Fruit fly (Drosophila melanogaster) whole organism, embryonic: Measurements from ENCODE around the gene CG8326.

ENCODE experiments used
- Asciz ChIP-seq: fragments of 200-800 bp; sonication (Bioruptor generic); optimal IDR thresholded peaks from 2 replicates; lab custom pipeline; 2017; ENCODE audit warnings: missing biosample characterization, mild to moderate bottlenecking, missing genetic modification characterization, missing genetic modification reagents
- Blimp-1 ChIP-seq: fragments of 200-800 bp; sonication (Bioruptor generic); optimal IDR thresholded peaks from 3 replicates; lab custom pipeline; 2018; ENCODE audit warnings: missing biosample characterization, missing genetic modification characterization, mild to moderate bottlenecking, moderate library complexity, missing genetic modification reagents
- CG11085 ChIP-seq: fragments of 200-800 bp; sonication (Bioruptor generic); IDR thresholded peaks from 2 replicates; pipeline ENCODE4 v1.3.6; 2022; ENCODE audit warnings: missing biosample characterization, missing genetic modification characterization
- CG11093 ChIP-seq: fragments of 200-800 bp; sonication (Bioruptor generic); IDR thresholded peaks from 3 replicates; pipeline ENCODE4 v1.3.6; 2022; ENCODE audit warnings: missing biosample characterization, missing genetic modification characterization
- CG13296 ChIP-seq: fragments of 200-800 bp; sonication (Bioruptor generic); optimal IDR thresholded peaks from 3 replicates; lab custom pipeline; 2018; ENCODE audit warnings: missing biosample characterization, mild to moderate bottlenecking, missing genetic modification characterization
- CG15479 ChIP-seq: fragments of 200-800 bp; sonication (Bioruptor generic); optimal IDR thresholded peaks from 3 replicates; lab custom pipeline; 2019; ENCODE audit warnings: missing biosample characterization, mild to moderate bottlenecking, missing genetic modification characterization, moderate library complexity
- CG17612 ChIP-seq: fragments of 200-800 bp; sonication (Bioruptor generic); IDR thresholded peaks from 2 replicates; pipeline ENCODE4 v1.3.6; 2022; ENCODE audit warnings: missing biosample characterization, missing genetic modification characterization
- CG17912 ChIP-seq: fragments of 200-800 bp; sonication (Bioruptor generic); optimal IDR thresholded peaks from 2 replicates; lab custom pipeline; 2018; ENCODE audit warnings: missing biosample characterization, mild to moderate bottlenecking, missing genetic modification characterization
- CG18599 ChIP-seq: fragments of 200-800 bp; sonication (Bioruptor generic); optimal IDR thresholded peaks from 3 replicates; lab custom pipeline; 2017; ENCODE audit warnings: missing biosample characterization, missing genetic modification characterization, mild to moderate bottlenecking, moderate library complexity, missing genetic modification reagents
- CG18619 ChIP-seq: fragments of 200-800 bp; sonication (Bioruptor generic); optimal IDR thresholded peaks from 3 replicates; lab custom pipeline; 2017; ENCODE audit warnings: missing biosample characterization, mild to moderate bottlenecking, missing genetic modification characterization
- CG2120 ChIP-seq: fragments of 200-800 bp; sonication (Bioruptor generic); optimal IDR thresholded peaks from 3 replicates; lab custom pipeline; 2016; ENCODE audit warnings: missing biosample characterization, missing genetic modification characterization
- CG2199 ChIP-seq: fragments of 200-800 bp; sonication (Bioruptor generic); IDR thresholded peaks from 3 replicates; pipeline ENCODE4 v1.3.6; 2022; ENCODE audit warnings: missing biosample characterization, missing genetic modification characterization
- CG30431 ChIP-seq: fragments of 200-800 bp; sonication (Bioruptor generic); optimal IDR thresholded peaks from 2 replicates; lab custom pipeline; 2017; ENCODE audit warnings: missing biosample characterization, missing genetic modification characterization
- CG32532 ChIP-seq: fragments of 200-800 bp; sonication (Bioruptor generic); IDR thresholded peaks from 2 replicates; pipeline ENCODE4 v1.3.6; 2022; ENCODE audit warnings: missing biosample characterization, missing genetic modification characterization
- CG32772 ChIP-seq: fragments of 200-800 bp; sonication (Bioruptor generic); IDR thresholded peaks from 2 replicates; pipeline ENCODE4 v1.3.6; 2022; ENCODE audit warnings: missing biosample characterization, missing genetic modification characterization
- CG3995 ChIP-seq: fragments of 200-800 bp; sonication (Bioruptor generic); optimal IDR thresholded peaks from 3 replicates; lab custom pipeline; 2016; ENCODE audit warnings: missing biosample characterization, missing genetic modification characterization
- CG42726 ChIP-seq: fragments of 200-800 bp; sonication (Bioruptor generic); IDR thresholded peaks from 2 replicates; pipeline ENCODE4 v1.3.6; 2022; ENCODE audit warnings: missing biosample characterization, missing genetic modification characterization; ENCODE audit not compliant: partially characterized antibody
- CG4328 ChIP-seq: fragments of 200-800 bp; sonication (Bioruptor generic); optimal IDR thresholded peaks from 3 replicates; lab custom pipeline; 2017; ENCODE audit warnings: missing biosample characterization, missing genetic modification reagents, missing genetic modification characterization
- CG5953 ChIP-seq: fragments of 200-800 bp; sonication (Bioruptor generic); IDR thresholded peaks from 2 replicates; pipeline ENCODE4 v1.3.6; 2022; ENCODE audit warnings: missing biosample characterization, missing genetic modification characterization
- CG6813 ChIP-seq: fragments of 200-800 bp; sonication (Bioruptor generic); optimal IDR thresholded peaks from 2 replicates; lab custom pipeline; 2017; ENCODE audit warnings: missing biosample characterization, missing genetic modification characterization, mild to moderate bottlenecking, moderate library complexity, missing genetic modification reagents
- CG9876 ChIP-seq: fragments of 200-800 bp; sonication (Bioruptor generic); optimal IDR thresholded peaks from 2 replicates; lab custom pipeline; 2016; ENCODE audit warnings: missing biosample characterization, missing genetic modification characterization
- CHES-1-like ChIP-seq: fragments of 200-800 bp; sonication (Bioruptor generic); optimal IDR thresholded peaks from 2 replicates; lab custom pipeline; 2016; ENCODE audit warnings: missing biosample characterization, missing genetic modification characterization
- GATAe ChIP-seq: fragments of 200-800 bp; sonication (Bioruptor generic); conservative IDR thresholded peaks from 2 replicates; pipeline ENCODE4 v1.3.6; 2022; ENCODE audit warnings: missing biosample characterization, missing genetic modification characterization
- Hey ChIP-seq: fragments of 200-800 bp; sonication (Bioruptor generic); optimal IDR thresholded peaks from 3 replicates; lab custom pipeline; 2018; ENCODE audit warnings: missing biosample characterization, mild to moderate bottlenecking, missing genetic modification characterization
- NC2β ChIP-seq: fragments of 200-800 bp; sonication (Bioruptor generic); optimal IDR thresholded peaks from 2 replicates; lab custom pipeline; 2016; ENCODE audit warnings: missing biosample characterization, missing genetic modification characterization
- Optix ChIP-seq: fragments of 200-800 bp; sonication (Bioruptor generic); IDR thresholded peaks from 3 replicates; pipeline ENCODE4 v1.3.6; 2022; ENCODE audit warnings: missing biosample characterization, missing genetic modification characterization
- Side ChIP-seq: fragments of 200-800 bp; sonication (Bioruptor generic); optimal IDR thresholded peaks from 2 replicates; lab custom pipeline; 2016; ENCODE audit warnings: missing biosample characterization, missing genetic modification characterization
- Sin3A ChIP-seq: fragments of >200 bp; optimal IDR thresholded peaks from 2 replicates; lab custom pipeline; 2018
- Sox102F ChIP-seq: fragments of 200-800 bp; sonication (Bioruptor generic); optimal IDR thresholded peaks from 2 replicates; lab custom pipeline; 2018; ENCODE audit warnings: missing biosample characterization, mild to moderate bottlenecking, missing genetic modification characterization, moderate library complexity
- Stat92E ChIP-seq, 3 experiments: fragments of >200 bp in 2 of 3; fragments of 200-800 bp in 1 of 3; sonication (Bioruptor generic) in 1 of 3; optimal IDR thresholded peaks; 2 replicates each; lab custom pipeline; 2017 to 2019; ENCODE audit warnings: missing biosample characterization in 3 of 3, missing genetic modification characterization in 3 of 3, mild to moderate bottlenecking in 1 of 3, moderate library complexity in 1 of 3
- TFAM ChIP-seq: fragments of 200-800 bp; sonication (Bioruptor generic); optimal IDR thresholded peaks from 2 replicates; lab custom pipeline; 2017; ENCODE audit warnings: missing biosample characterization, missing genetic modification characterization, inconsistent platforms
- al ChIP-seq: fragments of 200-800 bp; sonication (Bioruptor generic); IDR thresholded peaks from 2 replicates; pipeline ENCODE4 v1.3.6; 2022; ENCODE audit warnings: missing biosample characterization, missing genetic modification characterization
- aop ChIP-seq: fragments of 200-800 bp; sonication (Bioruptor generic); IDR thresholded peaks from 2 replicates; pipeline ENCODE4 v1.3.6; 2022; ENCODE audit warnings: missing biosample characterization, missing genetic modification characterization
- caup ChIP-seq: fragments of 200-800 bp; sonication (Bioruptor generic); optimal IDR thresholded peaks from 3 replicates; lab custom pipeline; 2017; ENCODE audit warnings: missing biosample characterization, mild to moderate bottlenecking, missing genetic modification characterization, moderate library complexity; ENCODE audit not compliant: severe bottlenecking
- chm ChIP-seq: fragments of 200-800 bp; sonication (Bioruptor generic); IDR thresholded peaks from 2 replicates; pipeline ENCODE4 v1.3.6; 2022; ENCODE audit warnings: missing biosample characterization, missing genetic modification characterization
- ci ChIP-seq: fragments of 200-800 bp; sonication (Bioruptor generic); IDR thresholded peaks from 3 replicates; pipeline ENCODE4 v1.3.6; 2022; ENCODE audit warnings: missing biosample characterization, missing genetic modification characterization
- dimm ChIP-seq: fragments of 200-800 bp; sonication (Bioruptor generic); IDR thresholded peaks from 2 replicates; pipeline ENCODE4 v1.3.6; 2022; ENCODE audit warnings: missing biosample characterization, missing genetic modification characterization
- esg ChIP-seq: fragments of 200-800 bp; sonication (Bioruptor generic); conservative IDR thresholded peaks from 2 replicates; pipeline ENCODE4 v1.3.6; 2022; ENCODE audit warnings: missing biosample characterization, missing genetic modification characterization
- hth ChIP-seq: fragments of >200 bp; optimal IDR thresholded peaks from 2 replicates; lab custom pipeline; 2017; ENCODE audit warnings: inconsistent platforms
- ind ChIP-seq: fragments of 200-800 bp; sonication (Bioruptor generic); optimal IDR thresholded peaks from 3 replicates; lab custom pipeline; 2016; ENCODE audit warnings: missing biosample characterization, missing genetic modification characterization
- lola ChIP-seq, 3 experiments: fragments of >200 bp in 2 of 3; fragments of 200-800 bp in 1 of 3; sonication (Bioruptor generic) in 1 of 3; optimal IDR thresholded peaks; 2 replicates each; lab custom pipeline; 2017 to 2019; ENCODE audit warnings: missing biosample characterization in 3 of 3, missing genetic modification characterization in 3 of 3, mild to moderate bottlenecking in 1 of 3, moderate library complexity in 1 of 3
- mld ChIP-seq: fragments of 200-800 bp; sonication (Bioruptor generic); IDR thresholded peaks from 3 replicates; pipeline ENCODE4 v1.3.6; 2022; ENCODE audit warnings: missing biosample characterization, missing genetic modification characterization; ENCODE audit not compliant: partially characterized antibody
- nerfin-1 ChIP-seq: fragments of 200-800 bp; sonication (Bioruptor generic); optimal IDR thresholded peaks from 3 replicates; lab custom pipeline; 2019; ENCODE audit warnings: missing biosample characterization, mild to moderate bottlenecking, missing genetic modification characterization, moderate library complexity
- pita ChIP-seq: fragments of 200-800 bp; sonication (Bioruptor generic); optimal IDR thresholded peaks from 2 replicates; lab custom pipeline; 2017; ENCODE audit warnings: missing biosample characterization, mild to moderate bottlenecking, missing genetic modification characterization
- rib ChIP-seq: fragments of 200-800 bp; sonication (Bioruptor generic); IDR thresholded peaks from 2 replicates; pipeline ENCODE4 v1.3.6; 2022; ENCODE audit warnings: missing biosample characterization, missing genetic modification characterization
- shn ChIP-seq: fragments of 200-800 bp; sonication (Bioruptor generic); optimal IDR thresholded peaks from 3 replicates; lab custom pipeline; 2016; ENCODE audit warnings: missing biosample characterization, missing genetic modification characterization
- slou ChIP-seq: fragments of 200-800 bp; sonication (Bioruptor generic); optimal IDR thresholded peaks from 3 replicates; lab custom pipeline; 2016; ENCODE audit warnings: missing biosample characterization, missing genetic modification characterization
- sob ChIP-seq: fragments of 200-800 bp; sonication (Bioruptor generic); IDR thresholded peaks from 2 replicates; pipeline ENCODE4 v1.3.6; 2022; ENCODE audit warnings: missing biosample characterization, missing genetic modification characterization
- sr ChIP-seq: fragments of 200-800 bp; sonication (Bioruptor generic); IDR thresholded peaks from 3 replicates; pipeline ENCODE4 v1.3.6; 2022; ENCODE audit warnings: missing biosample characterization, missing genetic modification characterization
- stwl ChIP-seq: fragments of 200-800 bp; sonication (Bioruptor generic); optimal IDR thresholded peaks from 3 replicates; lab custom pipeline; 2018; ENCODE audit warnings: missing biosample characterization, mild to moderate bottlenecking, missing genetic modification characterization, moderate library complexity
- tin ChIP-seq: fragments of 200-800 bp; sonication (Bioruptor generic); optimal IDR thresholded peaks from 3 replicates; lab custom pipeline; 2016; ENCODE audit warnings: missing biosample characterization, missing genetic modification characterization
- trem ChIP-seq: fragments of 200-800 bp; optimal IDR thresholded peaks from 3 replicates; lab custom pipeline; 2019; ENCODE audit warnings: missing biosample characterization, mild to moderate bottlenecking, missing genetic modification characterization, moderate library complexity

Gene CG8326

DNA sequence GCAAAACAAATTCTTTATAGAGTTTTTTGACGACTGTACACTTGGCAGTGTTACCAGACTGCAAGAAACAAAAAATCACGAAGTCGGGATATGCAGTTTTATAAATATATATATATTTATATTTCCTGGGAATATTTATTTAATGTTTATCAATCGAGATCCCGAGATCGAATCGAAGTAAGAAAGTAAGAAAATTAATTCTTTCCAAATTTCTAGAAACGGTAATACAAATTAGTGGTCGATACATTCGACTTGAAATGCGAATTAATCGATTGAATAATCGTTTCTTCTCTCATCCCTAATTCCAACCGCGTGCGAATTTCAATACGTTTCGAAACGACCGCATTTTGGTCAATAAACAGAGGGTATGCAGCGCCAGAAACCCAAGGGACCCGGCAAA is 6.7 kb upstream of the CG8326 start, which contains the start of the genes CG8289 and CG5800 (continued):
- no peak for TF ChIP-seq CHES-1-like (GFP tag; lab: Kevin White, UChicago)
- no peak for TF ChIP-seq CG15479 (GFP tag; lab: Kevin White, UChicago)
- no peak for TF ChIP-seq CG5953 (GFP tag; lab: Robert Waterston, UW)
- TF ChIP-seq CG4328, result no peak
- no peak for TF ChIP-seq ci (GFP tag; lab: Robert Waterston, UW)
- TF ChIP-seq caup, result no peak
- peak; percentile 38 for TF ChIP-seq stwl
- TF ChIP-seq CG13296 (GFP tag; lab: Kevin White, UChicago), result no peak
- TF ChIP-seq CG2199 (GFP tag; lab: Robert Waterston, UW), result no peak
- no peak for TF ChIP-seq al
- TF ChIP-seq CG32772 (GFP tag; lab: Robert Waterston, UW), result no peak
- no peak for TF ChIP-seq CG11093
- TF ChIP-seq lola (GFP tag; optimal IDR thresholded peaks at IDR 0.05; lab: Kevin White, UChicago), result peak in 1 of 3 experiments; percentile 1
- TF ChIP-seq esg (GFP tag; lab: Robert Waterston, UW), result no peak
- TF ChIP-seq aop (GFP tag; lab: Robert Waterston, UW), result no peak
- no peak for TF ChIP-seq CG9876 (GFP tag; lab: Kevin White, UChicago)
- TF ChIP-seq CG17612 (GFP tag; lab: Robert Waterston, UW), result no peak
- TF ChIP-seq nerfin-1 (tag; lab: Kevin White, UChicago), result no peak
- TF ChIP-seq shn (GFP tag; lab: Kevin White, UChicago), result no peak
- no peak for TF ChIP-seq CG11085
- no peak for TF ChIP-seq Optix (GFP tag; lab: Robert Waterston, UW)
- TF ChIP-seq CG18599 (GFP tag; lab: Kevin White, UChicago), result no peak
- TF ChIP-seq Blimp-1 (GFP tag; lab: Kevin White, UChicago), result no peak
- TF ChIP-seq CG17912 (GFP tag; lab: Kevin White, UChicago), result no peak
- TF ChIP-seq Side (GFP tag; lab: Kevin White, UChicago), result no peak
- no peak for TF ChIP-seq CG6813 (GFP tag; lab: Kevin White, UChicago)
- no peak for TF ChIP-seq CG42726
- TF ChIP-seq Sin3A (lab: Kevin White, UChicago), result no peak
- no peak for TF ChIP-seq pita (GFP tag; lab: Kevin White, UChicago)
- no peak for TF ChIP-seq CG32532
- no peak for TF ChIP-seq Hey (tag; lab: Kevin White, UChicago)
- TF ChIP-seq CG30431 (GFP tag; lab: Kevin White, UChicago), result no peak
- TF ChIP-seq ind (GFP tag; lab: Kevin White, UChicago), result no peak
- peak; percentile 4 for TF ChIP-seq tin
- peak; percentile 23; the same call in 1 of the 3 replicates for TF ChIP-seq mld (GFP tag; lab: Robert Waterston, UW)
- TF ChIP-seq sob (GFP tag; lab: Robert Waterston, UW), result no peak
- TF ChIP-seq Asciz (GFP tag; lab: Kevin White, UChicago), result no peak
- TF ChIP-seq CG18619 (GFP tag; lab: Kevin White, UChicago), result no peak
- TF ChIP-seq sr, result no peak
- TF ChIP-seq dimm (GFP tag; lab: Robert Waterston, UW), result no peak
- no peak for TF ChIP-seq chm (GFP tag; lab: Robert Waterston, UW)
- no peak for TF ChIP-seq hth (lab: Kevin White, UChicago)
- no peak for TF ChIP-seq slou (GFP tag; lab: Kevin White, UChicago)
- no peak for TF ChIP-seq Sox102F (GFP tag; lab: Kevin White, UChicago)
- TF ChIP-seq GATAe (GFP tag; lab: Robert Waterston, UW), result no peak
- TF ChIP-seq CG3995, result no peak
- no peak for TF ChIP-seq Stat92E (GFP tag; optimal IDR thresholded peaks at IDR 0.05; lab: Kevin White, UChicago)
- TF ChIP-seq NC2β (GFP tag; lab: Kevin White, UChicago), result no peak
- peak; percentile 10 for TF ChIP-seq CG2120 (GFP tag; lab: Kevin White, UChicago)
- TF ChIP-seq TFAM (GFP tag; lab: Kevin White, UChicago), result no peak
- peak; percentile 89 for TF ChIP-seq trem
- no peak for TF ChIP-seq rib (GFP tag; lab: Robert Waterston, UW)
